Worm (Caenorhabditis elegans) whole organism, young adult: Measurements from ENCODE around the gene aat-2.

Experiments used
- Y53G8AR.9 ChIP-seq: fragments of 200-800 bp; sonication (Bioruptor generic); conservative IDR thresholded peaks from 2 replicates; pipeline ENCODE4 v1.3.6; 2022; ENCODE audit warnings: missing genetic modification reagents, missing genetic modification characterization, missing compliant biosample characterization
- ama-1 ChIP-seq, 3 experiments: fragments of 150-350 bp in 1 of 3; sonication (generic microtip) in 2 of 3; optimal IDR thresholded peaks; 2 replicates each; lab custom pipeline; 2014 to 2018; ENCODE audit warnings: missing biosample characterization in 2 of 3, missing genetic modification characterization in 2 of 3, missing genetic modification reagents in 2 of 3
- cebp-2 ChIP-seq: fragments of 200-800 bp; sonication (Bioruptor generic); IDR thresholded peaks from 2 replicates; pipeline ENCODE4 v1.3.6; 2022; ENCODE audit warnings: missing genetic modification characterization, missing compliant biosample characterization
- let-607 ChIP-seq, 2 experiments: fragments of 200-800 bp in 1 of 2; sonication (Bioruptor generic) in 1 of 2; sonication (generic microtip) in 1 of 2; optimal IDR thresholded peaks; 2 replicates each; lab custom pipeline; 2016 to 2018; ENCODE audit warnings: mild to moderate bottlenecking in 2 of 2, missing compliant biosample characterization in 2 of 2, missing genetic modification characterization in 2 of 2, moderate library complexity in 2 of 2, missing genotype in 1 of 2
- lin-26 ChIP-seq: fragments of 200-800 bp; sonication (Bioruptor generic); IDR thresholded peaks from 2 replicates; pipeline ENCODE4 v1.3.6; 2022; ENCODE audit warnings: missing genetic modification reagents, missing genetic modification characterization, missing compliant biosample characterization
- lin-40 ChIP-seq: sonication (generic microtip); optimal IDR thresholded peaks from 2 replicates; lab custom pipeline; 2016; ENCODE audit warnings: missing genetic modification characterization, mild to moderate bottlenecking, missing compliant biosample characterization, missing genotype, missing genetic modification reagents
- lsl-1 ChIP-seq: fragments of 200-800 bp; sonication (Bioruptor generic); optimal IDR thresholded peaks from 2 replicates; lab custom pipeline; 2018; ENCODE audit warnings: mild to moderate bottlenecking, missing genetic modification characterization, moderate library complexity, missing compliant biosample characterization
- snpc-4 ChIP-seq, 5 experiments: fragments of 150-350 bp in 1 of 5; sonication (generic microtip) in 4 of 5; optimal IDR thresholded peaks; 2 replicates each; lab custom pipeline; 2014 to 2018; ENCODE audit warnings: missing genetic modification characterization in 5 of 5, missing biosample characterization in 3 of 5, antibody characterized with exemption in 2 of 5, mild to moderate bottlenecking in 2 of 5, missing compliant biosample characterization in 2 of 5, missing genotype in 2 of 5, moderate library complexity in 2 of 5, missing genetic modification reagents in 1 of 5
- unc-62 ChIP-seq: fragments of 150-350 bp; optimal IDR thresholded peaks from 2 replicates; lab custom pipeline; 2014; ENCODE audit warnings: missing biosample characterization, missing genetic modification reagents, missing genetic modification characterization
- zfh-2 ChIP-seq: fragments of 200-800 bp; sonication (Bioruptor generic); conservative IDR thresholded peaks from 2 replicates; pipeline ENCODE4 v1.3.6; 2022; ENCODE audit warnings: missing genetic modification reagents, missing genetic modification characterization, missing compliant biosample characterization
- ztf-22 ChIP-seq: fragments of 200-800 bp; sonication (Bioruptor generic); optimal IDR thresholded peaks from 2 replicates; lab custom pipeline; 2018; ENCODE audit warnings: mild to moderate bottlenecking, missing genetic modification characterization, moderate library complexity, missing compliant biosample characterization

DNA sequence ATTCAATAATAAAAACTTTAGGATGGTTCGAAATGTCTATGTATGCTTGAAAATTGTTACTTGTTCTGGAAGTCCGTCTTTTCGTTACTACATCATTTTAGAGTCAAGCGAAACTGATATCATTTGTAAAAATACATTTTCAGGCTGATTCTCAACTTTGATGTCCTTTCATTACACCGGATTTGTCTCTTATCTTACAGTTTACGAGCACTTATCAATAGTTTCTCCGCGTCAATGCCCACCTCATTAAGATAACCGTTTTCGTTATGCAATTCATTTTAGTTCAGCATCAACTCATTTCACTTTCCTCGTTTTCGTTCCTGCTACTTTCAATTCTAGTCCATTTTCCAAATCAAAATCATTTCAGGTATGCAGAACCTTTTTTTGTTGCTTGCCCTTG lies 43.5 kb downstream of the aat-2 start, which contains the start of gene asp-2:
- TF ChIP-seq ama-1 (optimal IDR thresholded peaks at IDR 0.05; lab: Kevin White, UChicago) (no peak), ama-1 (GFP tag; optimal IDR thresholded peaks at IDR 0.05; lab: Kevin White, UChicago) (no peak), zfh-2 (GFP tag; lab: Robert Waterston, UW) (no peak), unc-62 (GFP tag; lab: Kevin White, UChicago) (no peak), let-607 (tag; optimal IDR thresholded peaks at IDR 0.05; lab: Kevin White, UChicago) (no peak), ztf-22 (GFP tag; lab: Kevin White, UChicago) (no peak), lin-26 (GFP tag; lab: Robert Waterston, UW) (no peak), Y53G8AR.9 (no peak), lin-40 (tag; lab: Kevin White, UChicago) (no peak), snpc-4 (GFP tag; optimal IDR thresholded peaks at IDR 0.05; lab: Kevin White, UChicago) (no peak), snpc-4 (tag; optimal IDR thresholded peaks at IDR 0.05; lab: Kevin White, UChicago) (no peak), cebp-2 (GFP tag; lab: Robert Waterston, UW) (no peak), lsl-1 (GFP tag; lab: Kevin White, UChicago) (no peak)
